Worm (Caenorhabditis elegans): ENCODE results near the gene ZK1086.2.

DNA sequence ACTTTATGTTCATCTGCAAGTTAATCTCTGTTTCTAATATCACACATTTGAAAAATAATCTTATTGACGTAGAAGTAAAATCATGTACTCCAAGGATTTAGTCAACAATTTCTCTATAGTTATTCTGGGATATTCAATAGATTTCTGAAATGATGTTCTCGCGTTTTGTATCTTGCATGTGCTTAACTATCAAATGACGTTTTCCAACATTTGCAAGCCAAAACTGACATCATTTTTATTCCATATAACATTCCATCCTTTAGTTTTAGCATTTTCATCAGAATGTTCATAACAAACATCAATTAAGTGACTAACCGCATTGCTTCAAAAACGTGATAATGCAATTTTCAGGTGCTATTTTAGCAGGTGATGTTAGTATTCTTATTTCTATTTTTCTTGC, 44.6 kb upstream of the ZK1086.2 start:
- TF ChIP-seq ref-1 (GFP tag; conservative IDR thresholded peaks at IDR 0.05) = no peak
- no peak for TF ChIP-seq med-1 (GFP tag; optimal IDR thresholded peaks at IDR 0.05; ENCODE audit: insufficient read depth)
- no peak for TF ChIP-seq ztf-23 (GFP tag; IDR thresholded peaks at IDR 0.05)
